Fruit fly (Drosophila melanogaster): ENCODE results near the gene CG6144.

Gene CG6144

DNA sequence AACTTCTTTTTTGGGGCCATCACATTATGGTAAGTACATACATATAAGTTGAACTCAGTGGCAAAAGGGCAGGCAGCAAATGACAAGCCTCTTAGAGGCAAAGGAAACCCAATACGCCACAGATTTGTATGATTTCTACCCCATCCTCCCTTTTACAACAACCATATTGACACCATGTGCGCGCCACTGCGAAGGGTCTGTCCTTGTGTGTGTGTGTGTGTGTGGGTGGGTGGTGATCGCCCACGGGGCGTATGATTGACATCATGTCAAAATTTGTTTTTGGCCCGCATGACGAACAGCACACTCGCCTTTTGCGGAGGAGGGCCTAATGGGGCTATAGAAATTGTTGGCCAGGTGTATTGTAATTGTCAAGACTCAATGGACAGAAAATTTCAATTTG is 11.1 kb downstream of the CG6144 start (continued):
- TF ChIP-seq D19A (tag; optimal IDR thresholded peaks at IDR 0.05) (no peak), da (GFP tag; optimal IDR thresholded peaks at IDR 0.05) (no peak), scrt (GFP tag; optimal IDR thresholded peaks at IDR 0.05) (no peak), Eip74EF (GFP tag; optimal IDR thresholded peaks at IDR 0.05) (no peak), Doc2 (GFP tag; IDR thresholded peaks at IDR 0.05) (no peak), Bteb2 (GFP tag; optimal IDR thresholded peaks at IDR 0.05) (no peak), Atf6 (GFP tag; IDR thresholded peaks at IDR 0.05) (no peak), Max (GFP tag; optimal IDR thresholded peaks at IDR 0.05) (no peak), CG10321 (GFP tag; IDR thresholded peaks at IDR 0.05) (no peak), nerfin-1 (tag; optimal IDR thresholded peaks at IDR 0.05) (no peak), CG13424 (tag; optimal IDR thresholded peaks at IDR 0.05) (no peak), CG14014 (GFP tag; IDR thresholded peaks at IDR 0.05) (0 out of 2 replicates have a peak, but pooled peaks have one; percentile 17), so (GFP tag; IDR thresholded peaks at IDR 0.05) (peak; percentile 67; the same call in 1 of the 3 replicates), vfl (GFP tag; optimal IDR thresholded peaks at IDR 0.05) (no peak), HLH4C (GFP tag; IDR thresholded peaks at IDR 0.05; ENCODE audit: partially characterized antibody) (no peak), CG12155 (GFP tag; optimal IDR thresholded peaks at IDR 0.05) (no peak), CG8281 (tag; optimal IDR thresholded peaks at IDR 0.05) (no peak), danr (GFP tag; IDR thresholded peaks at IDR 0.05) (no peak), otp (GFP tag; IDR thresholded peaks at IDR 0.05) (0 out of 3 replicates have a peak, but pooled peaks have one; percentile 6), CG33213 (GFP tag; optimal IDR thresholded peaks at IDR 0.05) (no peak), slbo (GFP tag; IDR thresholded peaks at IDR 0.05) (no peak), prd (optimal IDR thresholded peaks at IDR 0.05) (no peak), prd (GFP tag; IDR thresholded peaks at IDR 0.05) (no peak), ftz-f1 (GFP tag; optimal IDR thresholded peaks at IDR 0.05) (no peak), CG11085 (GFP tag; IDR thresholded peaks at IDR 0.05) (no peak), zf30C (GFP tag; optimal IDR thresholded peaks at IDR 0.05) (no peak), Aef1 (GFP tag; IDR thresholded peaks at IDR 0.05) (no peak), CG2129 (GFP tag; IDR thresholded peaks at IDR 0.05; ENCODE audit: partially characterized antibody) (no peak), CG6689 (GFP tag; IDR thresholded peaks at IDR 0.05) (peak; percentile 8; the same call in 1 of the 2 replicates), CG14860 (GFP tag; IDR thresholded peaks at IDR 0.05; ENCODE audit: partially characterized antibody) (no peak), Fer2 (tag; optimal IDR thresholded peaks at IDR 0.05) (no peak), CG34224 (GFP tag; IDR thresholded peaks at IDR 0.05; ENCODE audit: partially characterized antibody) (no peak), CG1233 (GFP tag; optimal IDR thresholded peaks at IDR 0.05) (no peak), tna (GFP tag; IDR thresholded peaks at IDR 0.05; ENCODE audit: partially characterized antibody) (no peak), bsh (GFP tag; optimal IDR thresholded peaks at IDR 0.05) (no peak), ssp (GFP tag; IDR thresholded peaks at IDR 0.05) (no peak), kah (GFP tag; optimal IDR thresholded peaks at IDR 0.05) (no peak), CG11247 (GFP tag; IDR thresholded peaks at IDR 0.05) (no peak), CG14965 (GFP tag; optimal IDR thresholded peaks at IDR 0.05; ENCODE audit: borderline replicate concordance) (no peak), Sox100B (GFP tag; optimal IDR thresholded peaks at IDR 0.05) (no peak), tll (GFP tag; optimal IDR thresholded peaks at IDR 0.05) (no peak), CG4404 (GFP tag; IDR thresholded peaks at IDR 0.05) (no peak), CG18619 (GFP tag; optimal IDR thresholded peaks at IDR 0.05) (no peak), seq (GFP tag; IDR thresholded peaks at IDR 0.05) (no peak), ERR (GFP tag; optimal IDR thresholded peaks at IDR 0.05) (no peak), CG14710 (tag; optimal IDR thresholded peaks at IDR 0.05) (no peak), stwl (tag; optimal IDR thresholded peaks at IDR 0.05) (no peak), D19B (GFP tag; optimal IDR thresholded peaks at IDR 0.05) (no peak), bcd (GFP tag; optimal IDR thresholded peaks at IDR 0.05) (no peak), BEAF-32 (GFP tag; optimal IDR thresholded peaks at IDR 0.05) (no peak), CG7357 (GFP tag; IDR thresholded peaks at IDR 0.05) (no peak)

All from whole organism, embryonic.